Fruit fly (Drosophila melanogaster) whole organism, pupa: ENCODE results near the gene CG14535.

Source experiments
- EcR ChIP-seq: fragments of 200-800 bp; sonication (Bioruptor generic); optimal IDR thresholded peaks from 3 replicates; lab custom pipeline; 2019; ENCODE audit warnings: missing biosample characterization, missing genetic modification characterization, mild to moderate bottlenecking, moderate library complexity, missing genetic modification reagents
- gl ChIP-seq: fragments of 200-800 bp; sonication (Bioruptor generic); optimal IDR thresholded peaks from 2 replicates; lab custom pipeline; 2018; ENCODE audit warnings: missing biosample characterization, mild to moderate bottlenecking, missing genetic modification characterization

DNA sequence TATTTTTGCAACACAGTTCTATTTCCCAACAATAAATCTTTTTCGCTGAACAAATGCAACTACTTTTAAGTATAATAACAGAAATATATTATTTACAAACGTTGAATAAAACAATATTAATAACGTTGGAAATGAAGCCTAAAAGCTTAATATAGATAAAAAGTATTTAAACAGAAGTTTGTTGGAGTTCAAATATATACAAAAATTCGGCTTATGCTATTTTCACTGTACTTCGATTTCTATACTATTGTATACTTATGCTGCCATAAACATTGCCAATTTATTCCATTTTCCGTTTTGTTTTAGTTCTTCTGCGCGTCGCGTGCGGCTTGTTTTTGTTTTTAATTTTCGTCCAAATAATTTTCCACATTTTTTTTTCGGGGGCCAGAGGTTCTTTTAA, 34.4 kb downstream of the CG14535 start, which contains the start of gene CG7115:
- TF ChIP-seq EcR (GFP tag; lab: Kevin White, UChicago) (no peak), gl (tag; lab: Kevin White, UChicago) (no peak)
